Worm (Caenorhabditis elegans) whole organism, early embryonic: ENCODE results near the gene C29E4.9.

ENCODE experiments used
- B0310.2 ChIP-seq: sonication (generic microtip); optimal IDR thresholded peaks from 2 replicates; lab custom pipeline; 2016; ENCODE audit warnings: mild to moderate bottlenecking, missing genetic modification characterization, missing compliant biosample characterization
- aly-1 ChIP-seq: sonication (generic microtip); optimal IDR thresholded peaks from 2 replicates; lab custom pipeline; 2016; ENCODE audit warnings: missing genetic modification characterization, missing compliant biosample characterization
- ama-1 ChIP-seq: fragments of 150-350 bp; optimal IDR thresholded peaks from 2 replicates; lab custom pipeline; 2014
- ceh-13 ChIP-seq: fragments of 200-800 bp; sonication (Bioruptor generic); optimal IDR thresholded peaks from 2 replicates; lab custom pipeline; 2018; ENCODE audit warnings: mild to moderate bottlenecking, missing genetic modification characterization, missing compliant biosample characterization
- ceh-36 ChIP-seq: sonication (generic microtip); optimal IDR thresholded peaks from 2 replicates; lab custom pipeline; 2016; ENCODE audit warnings: missing genetic modification characterization, inconsistent platforms, missing compliant biosample characterization
- ets-7 ChIP-seq: sonication (generic microtip); optimal IDR thresholded peaks from 2 replicates; lab custom pipeline; 2016; ENCODE audit warnings: missing genotype, missing genetic modification characterization, missing compliant biosample characterization
- flt-1 ChIP-seq: fragments of 200-800 bp; sonication (Bioruptor generic); IDR thresholded peaks from 2 replicates; pipeline ENCODE4 v1.3.6; 2022; ENCODE audit warnings: missing genetic modification characterization, missing compliant biosample characterization
- pes-1 ChIP-seq: fragments of 200-800 bp; sonication (Bioruptor generic); IDR thresholded peaks from 2 replicates; pipeline ENCODE4 v1.3.6; 2022; ENCODE audit warnings: missing genetic modification reagents, missing genetic modification characterization, missing compliant biosample characterization
- scrt-1 ChIP-seq: fragments of 200-800 bp; sonication (Bioruptor generic); IDR thresholded peaks from 2 replicates; pipeline ENCODE4 v1.3.6; 2022; ENCODE audit warnings: missing genetic modification characterization, missing compliant biosample characterization
- tbx-37 ChIP-seq: fragments of 200-800 bp; sonication (Bioruptor generic); conservative IDR thresholded peaks from 2 replicates; pipeline ENCODE4 v1.3.6; 2022; ENCODE audit warnings: missing genetic modification reagents, missing genetic modification characterization, missing compliant biosample characterization
- tra-4 ChIP-seq: sonication (generic microtip); optimal IDR thresholded peaks from 2 replicates; lab custom pipeline; 2017; ENCODE audit warnings: missing genetic modification characterization, missing compliant biosample characterization

- TF ChIP-seq tra-4 (tag; lab: Kevin White, UChicago) (no peak), ets-7 (tag; lab: Kevin White, UChicago) (no peak), flt-1 (GFP tag; lab: Robert Waterston, UW) (no peak), ceh-36 (tag; lab: Kevin White, UChicago) (no peak), ama-1 (lab: Kevin White, UChicago) (no peak), ceh-13 (GFP tag; lab: Kevin White, UChicago) (no peak), aly-1 (tag; lab: Kevin White, UChicago) (no peak), tbx-37 (GFP tag; lab: Robert Waterston, UW) (no peak), scrt-1 (GFP tag; lab: Robert Waterston, UW) (no peak), pes-1 (no peak), B0310.2 (tag; lab: Kevin White, UChicago) (no peak)
Measured at ce11 chrIII:7956965-7957364, at the start of gene C29E4.9.
